Fruit fly (Drosophila melanogaster): ENCODE measurements around the gene CG3823.

The CG3823 gene

dm6 chrX:6267187-6267711 lies 36.5 kb upstream of the CG3823 start, which contains the start of gene schlank (continued):
- TF ChIP-seq Bdp1 (GFP tag; optimal IDR thresholded peaks at IDR 0.05) (peak; percentile 17), Sry-β (GFP tag; optimal IDR thresholded peaks at IDR 0.05) (no peak), crp (GFP tag; optimal IDR thresholded peaks at IDR 0.05) (no peak), oc (tag; optimal IDR thresholded peaks at IDR 0.05) (no peak), Ravus (GFP tag; IDR thresholded peaks at IDR 0.05) (0 out of 2 replicates have a peak, but pooled peaks have one; percentile 8), Xrp1 (GFP tag; IDR thresholded peaks at IDR 0.05) (peak; percentile 46; the same call in 1 of the 2 replicates), Kr (GFP tag; optimal IDR thresholded peaks at IDR 0.05) (no peak), ind (GFP tag; optimal IDR thresholded peaks at IDR 0.05) (peak; percentile 73), CG15514 (GFP tag; optimal IDR thresholded peaks at IDR 0.05) (peak; percentile 12), inv (GFP tag; IDR thresholded peaks at IDR 0.05; ENCODE audit: partially characterized antibody) (no peak), CG9727 (GFP tag; optimal IDR thresholded peaks at IDR 0.05) (peak; percentile 55), CG3281 (GFP tag; optimal IDR thresholded peaks at IDR 0.05) (no peak), CHES-1-like (GFP tag; optimal IDR thresholded peaks at IDR 0.05) (peak; percentile 9), Bteb2 (GFP tag; optimal IDR thresholded peaks at IDR 0.05) (no peak), Neu2 (GFP tag; optimal IDR thresholded peaks at IDR 0.05; ENCODE audit: borderline replicate concordance) (no peak), ap (GFP tag; IDR thresholded peaks at IDR 0.05) (0 out of 2 replicates have a peak, but pooled peaks have one; percentile 42), Lim3 (GFP tag; IDR thresholded peaks at IDR 0.05) (no peak), gcm2 (GFP tag; optimal IDR thresholded peaks at IDR 0.05) (no peak), twi (tag; optimal IDR thresholded peaks at IDR 0.05) (no peak), ken (GFP tag; IDR thresholded peaks at IDR 0.05) (peak; percentile 66), gt (GFP tag; IDR thresholded peaks at IDR 0.05) (no peak), pita (GFP tag; optimal IDR thresholded peaks at IDR 0.05) (no peak), nerfin-2 (GFP tag; IDR thresholded peaks at IDR 0.05; ENCODE audit: partially characterized antibody) (no peak), CG1529 (GFP tag; optimal IDR thresholded peaks at IDR 0.05) (no peak), tio (GFP tag; optimal IDR thresholded peaks at IDR 0.05) (no peak), CG7963 (GFP tag; IDR thresholded peaks at IDR 0.05; ENCODE audit: partially characterized antibody) (no peak), CG32767 (GFP tag; IDR thresholded peaks at IDR 0.05) (no peak), CG4404 (GFP tag; IDR thresholded peaks at IDR 0.05) (peak; percentile 44; the same call in 1 of the 2 replicates), CG12219 (GFP tag; optimal IDR thresholded peaks at IDR 0.05) (peak; percentile 40), CG17612 (GFP tag; IDR thresholded peaks at IDR 0.05) (peak; percentile 45; the same call in 1 of the 2 replicates), tna (GFP tag; IDR thresholded peaks at IDR 0.05; ENCODE audit: partially characterized antibody) (no peak), ci (GFP tag; IDR thresholded peaks at IDR 0.05) (peak; percentile 81), CG8924 (tag; optimal IDR thresholded peaks at IDR 0.05) (peak; percentile 25), crol (GFP tag; IDR thresholded peaks at IDR 0.05) (no peak), Hr39 (optimal IDR thresholded peaks at IDR 0.05) (no peak), cas (GFP tag; IDR thresholded peaks at IDR 0.05) (no peak), CG12155 (GFP tag; optimal IDR thresholded peaks at IDR 0.05) (peak; percentile 27), CG6272 (GFP tag; IDR thresholded peaks at IDR 0.05) (0 out of 2 replicates have a peak, but pooled peaks have one; percentile 6), ftz-f1 (GFP tag; optimal IDR thresholded peaks at IDR 0.05) (no peak), Atf6 (GFP tag; IDR thresholded peaks at IDR 0.05) (peak; percentile 53; the same call in 1 of the 2 replicates), CG13894 (tag; optimal IDR thresholded peaks at IDR 0.05) (peak; percentile 23), dmrt11E (tag; optimal IDR thresholded peaks at IDR 0.05) (peak; percentile 21), lov (optimal IDR thresholded peaks at IDR 0.05) (no peak), lov (GFP tag; IDR thresholded peaks at IDR 0.05) (no peak), CG34422 (GFP tag; IDR thresholded peaks at IDR 0.05) (no peak), gro (GFP tag; optimal IDR thresholded peaks at IDR 0.05) (no peak), gfzf (GFP tag; optimal IDR thresholded peaks at IDR 0.05) (peak; percentile 94), HHEX (GFP tag; optimal IDR thresholded peaks at IDR 0.05) (peak; percentile 12), Hsf (GFP tag; optimal IDR thresholded peaks at IDR 0.05) (peak; percentile 62), GATAe (GFP tag; conservative IDR thresholded peaks at IDR 0.05) (no peak), caup (GFP tag; optimal IDR thresholded peaks at IDR 0.05; ENCODE audit: severe bottlenecking) (peak; percentile 20)

All from whole organism, embryonic.